Worm (Caenorhabditis elegans) whole organism, L4 larva: ENCODE results near the gene F38A5.22.

Experiments used
- F26F4.8 ChIP-seq: fragments of 200-800 bp; sonication (Bioruptor generic); conservative IDR thresholded peaks from 2 replicates; pipeline ENCODE4 v1.3.6; 2022; ENCODE audit warnings: missing genetic modification characterization, missing compliant biosample characterization
- F44E2.7 ChIP-seq: fragments of 200-800 bp; sonication (Bioruptor generic); IDR thresholded peaks from 2 replicates; pipeline ENCODE4 v2.1.2; 2022; ENCODE audit warnings: missing genetic modification characterization, missing compliant biosample characterization
- T26A8.4 ChIP-seq: fragments of 200-800 bp; sonication (Bioruptor generic); IDR thresholded peaks from 2 replicates; pipeline ENCODE4 v1.3.6; 2022; ENCODE audit warnings: missing genetic modification characterization, missing compliant biosample characterization
- Y48G9A.11 ChIP-seq: fragments of 200-800 bp; sonication (Bioruptor generic); IDR thresholded peaks from 2 replicates; pipeline ENCODE4 v1.3.6; 2022; ENCODE audit warnings: missing genetic modification reagents, missing genetic modification characterization, missing compliant biosample characterization
- Y5F2A.4 ChIP-seq: fragments of 200-800 bp; sonication (Bioruptor generic); optimal IDR thresholded peaks from 2 replicates; lab custom pipeline; 2018; ENCODE audit warnings: mild to moderate bottlenecking, missing genetic modification characterization, missing compliant biosample characterization
- Y75B8A.6 ChIP-seq: fragments of 200-800 bp; sonication (Bioruptor generic); IDR thresholded peaks from 2 replicates; pipeline ENCODE4 v1.3.6; 2022; ENCODE audit warnings: missing genetic modification reagents, missing genetic modification characterization, missing compliant biosample characterization
- aha-1 ChIP-seq: fragments of 150-350 bp; peaks from one replicate; lab custom pipeline; 2014; ENCODE audit warnings: missing biosample characterization, missing genetic modification characterization
- aly-2 ChIP-seq: sonication (generic microtip); optimal IDR thresholded peaks from 2 replicates; lab custom pipeline; 2018; ENCODE audit warnings: missing biosample characterization, missing genetic modification characterization
- attf-4 ChIP-seq: sonication (generic microtip); optimal IDR thresholded peaks from 3 replicates; lab custom pipeline; 2017; ENCODE audit warnings: missing biosample characterization, missing genetic modification characterization
- ceh-20 ChIP-seq: fragments of 200-800 bp; sonication (Bioruptor generic); IDR thresholded peaks from 2 replicates; pipeline ENCODE4 v1.3.6; 2022; ENCODE audit warnings: missing genetic modification reagents, missing genetic modification characterization, missing compliant biosample characterization
- ceh-32 ChIP-seq: sonication (generic microtip); optimal IDR thresholded peaks from 2 replicates; lab custom pipeline; 2016; ENCODE audit warnings: mild to moderate bottlenecking, missing genetic modification characterization, missing compliant biosample characterization; ENCODE audit not compliant: poor library complexity
- ceh-62 ChIP-seq: sonication (generic microtip); optimal IDR thresholded peaks from 2 replicates; lab custom pipeline; 2017; ENCODE audit warnings: missing biosample characterization, missing genetic modification characterization
- daf-16 ChIP-seq, 3 experiments: sonication (generic microtip); optimal IDR thresholded peaks; 2 replicates each; lab custom pipeline; 2016 to 2017; ENCODE audit warnings: missing genetic modification characterization in 3 of 3, missing genetic modification reagents in 3 of 3, mild to moderate bottlenecking in 2 of 3, missing compliant biosample characterization in 2 of 3, missing biosample characterization in 1 of 3, moderate library complexity in 1 of 3
- daf-8 ChIP-seq: fragments of 200-800 bp; sonication (Bioruptor generic); IDR thresholded peaks from 2 replicates; pipeline ENCODE4 v1.3.6; 2022; ENCODE audit warnings: missing genetic modification characterization, missing compliant biosample characterization
- dmd-9 ChIP-seq: fragments of 200-800 bp; sonication (Bioruptor generic); IDR thresholded peaks from 2 replicates; pipeline ENCODE4 v1.3.6; 2022; ENCODE audit warnings: missing genetic modification reagents, missing genetic modification characterization, missing compliant biosample characterization
- duxl-1 ChIP-seq: sonication (generic microtip); optimal IDR thresholded peaks from 2 replicates; lab custom pipeline; 2016; ENCODE audit warnings: mild to moderate bottlenecking, missing genetic modification characterization, moderate library complexity, missing compliant biosample characterization; ENCODE audit not compliant: poor library complexity
- dve-1 ChIP-seq: sonication (generic microtip); optimal IDR thresholded peaks from 2 replicates; lab custom pipeline; 2017; ENCODE audit warnings: antibody characterized with exemption, mild to moderate bottlenecking, missing genetic modification characterization, missing compliant biosample characterization; ENCODE audit not compliant: insufficient read depth
- egl-43 ChIP-seq: fragments of 200-800 bp; sonication (Bioruptor generic); IDR thresholded peaks from 2 replicates; pipeline ENCODE4 v1.3.6; 2022; ENCODE audit warnings: missing genetic modification reagents, missing genetic modification characterization, missing compliant biosample characterization
- fkh-10 ChIP-seq: fragments of 150-350 bp; optimal IDR thresholded peaks from 2 replicates; lab custom pipeline; 2014; ENCODE audit warnings: missing biosample characterization, missing genetic modification reagents, missing genetic modification characterization
- gei-8 ChIP-seq: fragments of 200-800 bp; sonication (Bioruptor generic); optimal IDR thresholded peaks from 2 replicates; lab custom pipeline; 2018; ENCODE audit warnings: mild to moderate bottlenecking, missing genetic modification characterization, missing compliant biosample characterization
- hif-1 ChIP-seq, 2 experiments: sonication (generic microtip); optimal IDR thresholded peaks; 2 replicates each; lab custom pipeline; 2016 to 2017; ENCODE audit warnings: missing compliant biosample characterization in 2 of 2, missing genetic modification characterization in 2 of 2, missing genetic modification reagents in 2 of 2, missing genotype in 2 of 2, mild to moderate bottlenecking in 1 of 2
- hlh-11 ChIP-seq: fragments of 200-800 bp; sonication (Bioruptor generic); optimal IDR thresholded peaks from 2 replicates; lab custom pipeline; 2018; ENCODE audit warnings: mild to moderate bottlenecking, missing genetic modification characterization, missing compliant biosample characterization
- hlh-30 ChIP-seq: sonication (generic microtip); optimal IDR thresholded peaks from 2 replicates; lab custom pipeline; 2017; ENCODE audit warnings: antibody characterized with exemption, mild to moderate bottlenecking, missing genetic modification characterization, missing compliant biosample characterization; ENCODE audit not compliant: insufficient read depth
- hmg-1.1 ChIP-seq: fragments of 200-800 bp; sonication (Bioruptor generic); IDR thresholded peaks from 2 replicates; pipeline ENCODE4 v1.3.6; 2022; ENCODE audit warnings: missing genetic modification reagents, missing genetic modification characterization, missing compliant biosample characterization
- lim-7 ChIP-seq: fragments of 200-800 bp; sonication (Bioruptor generic); IDR thresholded peaks from 2 replicates; pipeline ENCODE4 v1.3.6; 2022; ENCODE audit warnings: missing genetic modification characterization, missing compliant biosample characterization
- lin-13 ChIP-seq: fragments of 150-350 bp; optimal IDR thresholded peaks from 2 replicates; lab custom pipeline; 2014; ENCODE audit warnings: missing biosample characterization, missing genetic modification reagents, missing genetic modification characterization
- lin-29 ChIP-seq: fragments of 200-800 bp; sonication (Bioruptor generic); IDR thresholded peaks from 2 replicates; pipeline ENCODE4 v1.3.6; 2022; ENCODE audit warnings: missing genetic modification reagents, missing genetic modification characterization, missing compliant biosample characterization
- lsy-2 ChIP-seq, 2 experiments: fragments of 150-350 bp in 1 of 2; sonication (generic microtip) in 1 of 2; optimal IDR thresholded peaks; 2 replicates each; lab custom pipeline; 2014 to 2017; ENCODE audit warnings: missing biosample characterization in 2 of 2, missing genetic modification characterization in 2 of 2
- madf-5 ChIP-seq, 2 experiments: fragments of 200-800 bp; sonication (Bioruptor generic); IDR thresholded peaks; 2 replicates each; pipeline ENCODE4 v1.3.6; 2022; ENCODE audit warnings: missing compliant biosample characterization in 2 of 2, missing genetic modification characterization in 2 of 2
- madf-9 ChIP-seq: fragments of 200-800 bp; sonication (Bioruptor generic); conservative IDR thresholded peaks from 2 replicates; pipeline ENCODE4 v1.3.6; 2022; ENCODE audit warnings: missing genetic modification reagents, missing genetic modification characterization, missing compliant biosample characterization
- mdt-29 ChIP-seq: fragments of 200-800 bp; sonication (Bioruptor generic); IDR thresholded peaks from 2 replicates; pipeline ENCODE4 v1.3.6; 2022; ENCODE audit warnings: missing genetic modification reagents, missing genetic modification characterization, missing compliant biosample characterization
- mes-2 ChIP-seq: sonication (generic microtip); optimal IDR thresholded peaks from 2 replicates; lab custom pipeline; 2016; ENCODE audit warnings: missing genotype, mild to moderate bottlenecking, missing genetic modification characterization, missing compliant biosample characterization; ENCODE audit not compliant: poor library complexity, severe bottlenecking
- nhr-102 ChIP-seq: sonication (generic microtip); optimal IDR thresholded peaks from 2 replicates; lab custom pipeline; 2016; ENCODE audit warnings: mild to moderate bottlenecking, missing genetic modification characterization, moderate library complexity, missing compliant biosample characterization
- nhr-237 ChIP-seq: sonication (generic microtip); optimal IDR thresholded peaks from 2 replicates; lab custom pipeline; 2017; ENCODE audit warnings: missing biosample characterization, missing genetic modification characterization
- nhr-28 ChIP-seq: fragments of 150-350 bp; optimal IDR thresholded peaks from 2 replicates; lab custom pipeline; 2014; ENCODE audit warnings: missing biosample characterization, missing genetic modification characterization
- nhr-6 ChIP-seq: fragments of 150-350 bp; optimal IDR thresholded peaks from 2 replicates; lab custom pipeline; 2014; ENCODE audit warnings: missing biosample characterization, missing genetic modification characterization
- nhr-76 ChIP-seq: fragments of 150-350 bp; optimal IDR thresholded peaks from 2 replicates; lab custom pipeline; 2014; ENCODE audit warnings: missing biosample characterization, missing genetic modification characterization
- nhr-77 ChIP-seq: fragments of 150-350 bp; optimal IDR thresholded peaks from 2 replicates; lab custom pipeline; 2014; ENCODE audit warnings: missing biosample characterization, missing genetic modification characterization
- pqm-1 ChIP-seq: sonication (generic microtip); optimal IDR thresholded peaks from 2 replicates; lab custom pipeline; 2017; ENCODE audit warnings: missing biosample characterization, missing genetic modification characterization
- spr-3 ChIP-seq: fragments of 200-800 bp; sonication (Bioruptor generic); optimal IDR thresholded peaks from 2 replicates; lab custom pipeline; 2018; ENCODE audit warnings: mild to moderate bottlenecking, missing genetic modification characterization, missing compliant biosample characterization
- unc-130 ChIP-seq: sonication (generic microtip); optimal IDR thresholded peaks from 2 replicates; lab custom pipeline; 2016; ENCODE audit warnings: missing genetic modification reagents, missing genetic modification characterization, missing compliant biosample characterization
- unc-62 ChIP-seq, 3 experiments: fragments of 150-350 bp in 1 of 3; sonication (generic microtip); optimal IDR thresholded peaks in 2 of 3; peaks in 1 of 3; 1 replicate in 1 of 3; 2 replicates in 2 of 3; lab custom pipeline; 2014 to 2017; ENCODE audit warnings: missing biosample characterization in 3 of 3, missing genetic modification characterization in 3 of 3, missing genetic modification reagents in 3 of 3, missing genotype in 1 of 3
- zfp-2 ChIP-seq: sonication (generic microtip); optimal IDR thresholded peaks from 2 replicates; lab custom pipeline; 2016; ENCODE audit warnings: mild to moderate bottlenecking, missing genetic modification characterization, missing compliant biosample characterization
- zip-11 ChIP-seq: fragments of 200-800 bp; sonication (Bioruptor generic); IDR thresholded peaks from 2 replicates; pipeline ENCODE4 v1.3.6; 2022; ENCODE audit warnings: missing genetic modification characterization, missing compliant biosample characterization
- ztf-11 ChIP-seq: fragments of 150-350 bp; optimal IDR thresholded peaks from 2 replicates; lab custom pipeline; 2014; ENCODE audit warnings: missing biosample characterization, missing genetic modification characterization

The F38A5.22 gene

ce11 chrIV:6613296-6613695 lies 17.6 kb upstream of the F38A5.22 start, which contains the start of gene drh-1 (continued):
- TF ChIP-seq egl-43 (GFP tag; lab: Robert Waterston, UW) (no peak), gei-8 (GFP tag; lab: Kevin White, UChicago) (no peak), zip-11 (GFP tag; lab: Robert Waterston, UW) (no peak), F44E2.7 (GFP tag; lab: Robert Waterston, UW) (no peak), nhr-6 (tag; lab: Kevin White, UChicago) (peak; percentile 18), Y48G9A.11 (no peak), dve-1 (tag; lab: Kevin White, UChicago) (peak; percentile 44), hlh-11 (tag; lab: Kevin White, UChicago) (no peak), Y5F2A.4 (no peak), madf-5 (GFP tag; IDR thresholded peaks at IDR 0.05; lab: Robert Waterston, UW) (no peak), hif-1 (tag; optimal IDR thresholded peaks at IDR 0.05; lab: Kevin White, UChicago) (no peak), nhr-28 (tag; lab: Kevin White, UChicago) (no peak), ceh-32 (tag; lab: Kevin White, UChicago) (no peak), spr-3 (GFP tag; lab: Kevin White, UChicago) (no peak)

ce11 chrIV:6607059-6607458 lies 11.3 kb upstream of the F38A5.22 start:
- TF ChIP-seq daf-16 (GFP tag; optimal IDR thresholded peaks at IDR 0.05; lab: Kevin White, UChicago) (no peak), daf-16 (tag; optimal IDR thresholded peaks at IDR 0.05; lab: Kevin White, UChicago) (peak; percentile 3), Y75B8A.6 (GFP tag; lab: Robert Waterston, UW) (no peak), F26F4.8 (GFP tag; lab: Robert Waterston, UW) (no peak), nhr-237 (tag; lab: Kevin White, UChicago) (no peak), pqm-1 (tag; lab: Kevin White, UChicago) (peak; percentile 18), unc-62 (GFP tag; optimal IDR thresholded peaks at IDR 0.05 in 1 of 2; lab: Kevin White, UChicago) (peak in 1 of 2 experiments; percentile 50), unc-62 (tag; optimal IDR thresholded peaks at IDR 0.05; lab: Kevin White, UChicago) (no peak), aha-1 (tag; lab: Kevin White, UChicago) (peak; percentile 77), daf-8 (no peak), nhr-76 (no peak), hmg-1.1 (no peak), nhr-77 (tag; lab: Kevin White, UChicago) (no peak), madf-5 (GFP tag; IDR thresholded peaks at IDR 0.05; lab: Robert Waterston, UW) (no peak), attf-4 (tag; lab: Kevin White, UChicago) (no peak), nhr-28 (tag; lab: Kevin White, UChicago) (peak; percentile 99)

- TF ChIP-seq lim-7 (GFP tag; lab: Robert Waterston, UW) = no peak
- TF ChIP-seq aly-2 (tag; lab: Kevin White, UChicago) = no peak
- no peak for TF ChIP-seq zip-11 (GFP tag; lab: Robert Waterston, UW)
- no peak for TF ChIP-seq ztf-11
- no peak for TF ChIP-seq madf-9
- TF ChIP-seq lin-29 = no peak
- TF ChIP-seq ceh-62 = no peak
- TF ChIP-seq fkh-10 (GFP tag; lab: Kevin White, UChicago) = no peak
- TF ChIP-seq hlh-11 (tag; lab: Kevin White, UChicago) = peak; percentile 6
- no peak for TF ChIP-seq mdt-29
- no peak for TF ChIP-seq lsy-2 (tag; optimal IDR thresholded peaks at IDR 0.05; lab: Kevin White, UChicago)
- TF ChIP-seq ceh-20 (GFP tag; lab: Robert Waterston, UW) = no peak
- no peak for TF ChIP-seq zfp-2 (tag; lab: Kevin White, UChicago)
- no peak for TF ChIP-seq F26F4.8 (GFP tag; lab: Robert Waterston, UW)
- TF ChIP-seq dmd-9 (GFP tag; lab: Robert Waterston, UW) = no peak
- TF ChIP-seq daf-16 (GFP tag; optimal IDR thresholded peaks at IDR 0.05; lab: Kevin White, UChicago) = no peak
- peak; percentile 39 for TF ChIP-seq daf-16 (tag; optimal IDR thresholded peaks at IDR 0.05; lab: Kevin White, UChicago)
- TF ChIP-seq mes-2 (tag; lab: Kevin White, UChicago) = peak; percentile 60
- TF ChIP-seq nhr-28 (tag; lab: Kevin White, UChicago) = peak; percentile 99
- no peak for TF ChIP-seq duxl-1 (tag; lab: Kevin White, UChicago)
- no peak for TF ChIP-seq nhr-76
- no peak for TF ChIP-seq nhr-102 (tag; lab: Kevin White, UChicago)
- no peak for TF ChIP-seq lin-13 (GFP tag; lab: Kevin White, UChicago)
- no peak for TF ChIP-seq unc-130 (GFP tag; lab: Kevin White, UChicago)
- TF ChIP-seq Y48G9A.11 = no peak
- TF ChIP-seq hlh-30 (tag; lab: Kevin White, UChicago) = no peak
- TF ChIP-seq T26A8.4 (GFP tag; lab: Robert Waterston, UW) = no peak
These were observed 10.8 kb upstream of the F38A5.22 start for ce11 chrIV:6606587-6606986.
